Fruit fly (Drosophila melanogaster): ENCODE data around the gene Gapvd1.

Gene Gapvd1

dm6 chrX:11379747-11380146 lies 54.6 kb downstream of the Gapvd1 start (continued):
- peak; percentile 3 for TF ChIP-seq Ssrp (tag; optimal IDR thresholded peaks at IDR 0.05)
- TF ChIP-seq Mes4 (GFP tag; optimal IDR thresholded peaks at IDR 0.05): no peak
- TF ChIP-seq Hr51 (GFP tag; optimal IDR thresholded peaks at IDR 0.05): peak in 1 of 2 experiments; percentile 16
- TF ChIP-seq CG2678 (tag; optimal IDR thresholded peaks at IDR 0.05): peak; percentile 34
- no peak for TF ChIP-seq CG42726 (GFP tag; IDR thresholded peaks at IDR 0.05; ENCODE audit: partially characterized antibody)
- peak; percentile 51 for TF ChIP-seq gem (tag; optimal IDR thresholded peaks at IDR 0.05)
- TF ChIP-seq Dip2 (GFP tag; IDR thresholded peaks at IDR 0.05): no peak
- TF ChIP-seq Six4 (GFP tag; optimal IDR thresholded peaks at IDR 0.05): no peak
- TF ChIP-seq ind (GFP tag; optimal IDR thresholded peaks at IDR 0.05): peak; percentile 16
- no peak for TF ChIP-seq Asciz (GFP tag; optimal IDR thresholded peaks at IDR 0.05)
- 0 out of 2 replicates have a peak, but pooled peaks have one; percentile 12 for TF ChIP-seq slbo (GFP tag; IDR thresholded peaks at IDR 0.05)
- TF ChIP-seq CG6689 (GFP tag; IDR thresholded peaks at IDR 0.05): no peak
- TF ChIP-seq GATAe (GFP tag; conservative IDR thresholded peaks at IDR 0.05): no peak
- peak; percentile 61 for TF ChIP-seq grau (tag; optimal IDR thresholded peaks at IDR 0.05)
- TF ChIP-seq CG4820 (GFP tag; optimal IDR thresholded peaks at IDR 0.05): no peak
- TF ChIP-seq gsb-n (tag; optimal IDR thresholded peaks at IDR 0.05): no peak
- TF ChIP-seq Sox102F (GFP tag; optimal IDR thresholded peaks at IDR 0.05): peak; percentile 44
- peak; percentile 31 for TF ChIP-seq CG11504 (tag; optimal IDR thresholded peaks at IDR 0.05)
- peak; percentile 34 for TF ChIP-seq CG7839 (tag; optimal IDR thresholded peaks at IDR 0.05)
- TF ChIP-seq CG17359 (tag; optimal IDR thresholded peaks at IDR 0.05): peak; percentile 27
- peak; percentile 28; the same call in 2 of the 3 replicates for TF ChIP-seq row (GFP tag; IDR thresholded peaks at IDR 0.05)
- TF ChIP-seq Oli (tag; optimal IDR thresholded peaks at IDR 0.05): peak; percentile 40
- 0 out of 2 replicates have a peak, but pooled peaks have one; percentile 17 for TF ChIP-seq lmd (GFP tag; IDR thresholded peaks at IDR 0.05)
- TF ChIP-seq CTCF (GFP tag; optimal IDR thresholded peaks at IDR 0.05): no peak
- TF ChIP-seq fd96Cb (tag; optimal IDR thresholded peaks at IDR 0.05): peak; percentile 14
- TF ChIP-seq CG10147 (GFP tag; optimal IDR thresholded peaks at IDR 0.05): peak; percentile 5
- peak; percentile 36 for TF ChIP-seq CoRest (tag; optimal IDR thresholded peaks at IDR 0.05)
- no peak for TF ChIP-seq inv (GFP tag; IDR thresholded peaks at IDR 0.05; ENCODE audit: partially characterized antibody)
- TF ChIP-seq CG10267 (tag; optimal IDR thresholded peaks at IDR 0.05): no peak
- TF ChIP-seq phol (tag; optimal IDR thresholded peaks at IDR 0.05): peak; percentile 32

dm6 chrX:11382588-11382987 lies 57.4 kb downstream of the Gapvd1 start:
- TF ChIP-seq tup (GFP tag; optimal IDR thresholded peaks at IDR 0.05) (no peak), CG4424 (GFP tag; optimal IDR thresholded peaks at IDR 0.05) (peak; percentile 93), CG43689 (GFP tag; IDR thresholded peaks at IDR 0.05) (no peak), CG10959 (GFP tag; IDR thresholded peaks at IDR 0.05) (no peak)

dm6 chrX:11383530-11383929 lies 58.3 kb downstream of the Gapvd1 start:
- TF ChIP-seq CG12769 (tag; optimal IDR thresholded peaks at IDR 0.05) (peak; percentile 1), D19B (GFP tag; optimal IDR thresholded peaks at IDR 0.05) (peak; percentile 65), NfI (GFP tag; optimal IDR thresholded peaks at IDR 0.05) (no peak), CG6272 (GFP tag; IDR thresholded peaks at IDR 0.05) (no peak)

All from whole organism, embryonic.